Fruit fly (Drosophila melanogaster) whole organism, embryonic: ENCODE measurements around the gene CG13862.

Experiments used
- B-H1 ChIP-seq: fragments of 200-800 bp; sonication (Bioruptor generic); IDR thresholded peaks from 3 replicates; pipeline ENCODE4 v1.3.6; 2022; ENCODE audit warnings: missing biosample characterization, missing genetic modification characterization
- CG10274 ChIP-seq: fragments of 200-800 bp; sonication (Bioruptor generic); optimal IDR thresholded peaks from 3 replicates; lab custom pipeline; 2017; ENCODE audit warnings: missing biosample characterization, mild to moderate bottlenecking, missing genetic modification characterization
- CG12744 ChIP-seq: fragments of 200-800 bp; sonication (Bioruptor generic); optimal IDR thresholded peaks from 2 replicates; lab custom pipeline; 2016; ENCODE audit warnings: missing biosample characterization, missing genetic modification characterization
- CG15011 ChIP-seq: fragments of 200-800 bp; sonication (Bioruptor generic); optimal IDR thresholded peaks from 3 replicates; lab custom pipeline; 2018; ENCODE audit warnings: missing biosample characterization, mild to moderate bottlenecking, missing genetic modification characterization
- CG1647 ChIP-seq: fragments of 200-800 bp; sonication (Bioruptor generic); optimal IDR thresholded peaks from 3 replicates; lab custom pipeline; 2016; ENCODE audit warnings: missing biosample characterization, missing genetic modification characterization
- CG17802 ChIP-seq: fragments of 200-800 bp; sonication (Bioruptor generic); optimal IDR thresholded peaks from 2 replicates; lab custom pipeline; 2018; ENCODE audit warnings: missing biosample characterization, mild to moderate bottlenecking, missing genetic modification characterization, moderate library complexity
- CG1832 ChIP-seq: fragments of 200-800 bp; sonication (Bioruptor generic); optimal IDR thresholded peaks from 2 replicates; lab custom pipeline; 2017; ENCODE audit warnings: missing biosample characterization, mild to moderate bottlenecking, missing genetic modification characterization, inconsistent platforms
- CG32772 ChIP-seq: fragments of 200-800 bp; sonication (Bioruptor generic); IDR thresholded peaks from 2 replicates; pipeline ENCODE4 v1.3.6; 2022; ENCODE audit warnings: missing biosample characterization, missing genetic modification characterization
- CG4282 ChIP-seq: fragments of 200-800 bp; sonication (Bioruptor generic); optimal IDR thresholded peaks from 2 replicates; lab custom pipeline; 2016; ENCODE audit warnings: missing biosample characterization, missing genetic modification characterization
- CG4730 ChIP-seq: fragments of 200-800 bp; sonication (Bioruptor generic); IDR thresholded peaks from 2 replicates; pipeline ENCODE4 v1.3.6; 2022; ENCODE audit warnings: missing biosample characterization, missing genetic modification characterization
- CG4820 ChIP-seq: fragments of 200-800 bp; sonication (Bioruptor generic); optimal IDR thresholded peaks from 3 replicates; lab custom pipeline; 2016; ENCODE audit warnings: missing biosample characterization, missing genetic modification characterization
- CG6272 ChIP-seq: fragments of 200-800 bp; sonication (Bioruptor generic); IDR thresholded peaks from 2 replicates; pipeline ENCODE4 v1.3.6; 2022; ENCODE audit warnings: missing biosample characterization, missing genetic modification characterization
- CG6813 ChIP-seq: fragments of 200-800 bp; sonication (Bioruptor generic); optimal IDR thresholded peaks from 2 replicates; lab custom pipeline; 2017; ENCODE audit warnings: missing biosample characterization, missing genetic modification characterization, mild to moderate bottlenecking, moderate library complexity, missing genetic modification reagents
- CG7271 ChIP-seq: fragments of 200-800 bp; sonication (Bioruptor generic); optimal IDR thresholded peaks from 2 replicates; lab custom pipeline; 2018; ENCODE audit warnings: missing biosample characterization, mild to moderate bottlenecking, missing genetic modification characterization, moderate library complexity
- CG7786 ChIP-seq: fragments of 200-800 bp; sonication (Bioruptor generic); optimal IDR thresholded peaks from 2 replicates; lab custom pipeline; 2016; ENCODE audit warnings: missing biosample characterization, missing genetic modification characterization
- CG7963 ChIP-seq: fragments of 200-800 bp; sonication (Bioruptor generic); IDR thresholded peaks from 3 replicates; pipeline ENCODE4 v1.3.6; 2022; ENCODE audit warnings: missing biosample characterization, missing genetic modification characterization; ENCODE audit not compliant: partially characterized antibody
- CG8765 ChIP-seq: fragments of 200-800 bp; sonication (Bioruptor generic); IDR thresholded peaks from 2 replicates; pipeline ENCODE4 v1.3.6; 2022; ENCODE audit warnings: missing biosample characterization, missing genetic modification characterization
- CG9437 ChIP-seq: fragments of 200-800 bp; sonication (Bioruptor generic); optimal IDR thresholded peaks from 2 replicates; lab custom pipeline; 2018; ENCODE audit warnings: missing biosample characterization, mild to moderate bottlenecking, missing genetic modification characterization
- CG9932 ChIP-seq: fragments of 200-800 bp; sonication (Bioruptor generic); IDR thresholded peaks from 2 replicates; pipeline ENCODE4 v1.3.6; 2022; ENCODE audit warnings: missing biosample characterization, missing genetic modification characterization
- CoRest ChIP-seq: fragments of 200-800 bp; sonication (Bioruptor generic); optimal IDR thresholded peaks from 3 replicates; lab custom pipeline; 2018; ENCODE audit warnings: missing biosample characterization, mild to moderate bottlenecking, missing genetic modification characterization, moderate library complexity
- D19A ChIP-seq: fragments of 200-800 bp; optimal IDR thresholded peaks from 3 replicates; lab custom pipeline; 2019; ENCODE audit warnings: missing biosample characterization, mild to moderate bottlenecking, missing genetic modification characterization, moderate library complexity
- D19B ChIP-seq: fragments of 200-800 bp; sonication (Bioruptor generic); optimal IDR thresholded peaks from 2 replicates; lab custom pipeline; 2017; ENCODE audit warnings: missing biosample characterization, mild to moderate bottlenecking, missing genetic modification characterization
- Ets65A ChIP-seq: fragments of 200-800 bp; sonication (Bioruptor generic); peaks from one replicate; lab custom pipeline; 2016; ENCODE audit warnings: missing biosample characterization, missing genetic modification characterization
- HHEX ChIP-seq: fragments of 200-800 bp; sonication (Bioruptor generic); optimal IDR thresholded peaks from 3 replicates; lab custom pipeline; 2017; ENCODE audit warnings: missing biosample characterization, mild to moderate bottlenecking, missing genetic modification characterization, missing genetic modification reagents
- Hand ChIP-seq: fragments of 200-800 bp; sonication (Bioruptor generic); optimal IDR thresholded peaks from 2 replicates; lab custom pipeline; 2017; ENCODE audit warnings: mild to moderate bottlenecking, missing biosample characterization, missing genetic modification reagents, missing genetic modification characterization
- Kr ChIP-seq: fragments of 200-800 bp; sonication (Bioruptor generic); optimal IDR thresholded peaks from 2 replicates; lab custom pipeline; 2017; ENCODE audit warnings: missing biosample characterization, mild to moderate bottlenecking, missing genetic modification characterization
- MBD-R2 ChIP-seq: fragments of 200-800 bp; sonication (Bioruptor generic); IDR thresholded peaks from 2 replicates; pipeline ENCODE4 v1.3.6; 2022; ENCODE audit warnings: missing biosample characterization, missing genetic modification characterization
- Max ChIP-seq: fragments of 200-800 bp; sonication (Bioruptor generic); optimal IDR thresholded peaks from 2 replicates; lab custom pipeline; 2016; ENCODE audit warnings: missing biosample characterization, mild to moderate bottlenecking, missing genetic modification characterization
- Mes4 ChIP-seq: fragments of 200-800 bp; sonication (Bioruptor generic); optimal IDR thresholded peaks from 2 replicates; lab custom pipeline; 2016; ENCODE audit warnings: missing biosample characterization, missing genetic modification characterization
- Rfx ChIP-seq: fragments of 200-800 bp; sonication (Bioruptor generic); IDR thresholded peaks from 2 replicates; pipeline ENCODE4 v1.3.6; 2022; ENCODE audit warnings: missing biosample characterization, missing genetic modification characterization
- Side ChIP-seq: fragments of 200-800 bp; sonication (Bioruptor generic); optimal IDR thresholded peaks from 2 replicates; lab custom pipeline; 2016; ENCODE audit warnings: missing biosample characterization, missing genetic modification characterization
- TFAM ChIP-seq: fragments of 200-800 bp; sonication (Bioruptor generic); optimal IDR thresholded peaks from 2 replicates; lab custom pipeline; 2017; ENCODE audit warnings: missing biosample characterization, missing genetic modification characterization, inconsistent platforms
- Tbp ChIP-seq: fragments of >200 bp; optimal IDR thresholded peaks from 2 replicates; lab custom pipeline; 2018; ENCODE audit warnings: missing biosample characterization, missing genetic modification characterization
- gfzf ChIP-seq: fragments of 200-800 bp; sonication (Bioruptor generic); optimal IDR thresholded peaks from 2 replicates; lab custom pipeline; 2016; ENCODE audit warnings: missing biosample characterization, mild to moderate bottlenecking, missing genetic modification characterization, moderate library complexity
- hkb ChIP-seq, 2 experiments: fragments of 200-800 bp in 1 of 2; fragments of >200 bp in 1 of 2; sonication (Bioruptor generic) in 1 of 2; IDR thresholded peaks in 1 of 2; optimal IDR thresholded peaks in 1 of 2; 2 replicates each; pipeline versions ENCODE4 v1.3.6 to Lab custom; 2017 to 2022; ENCODE audit warnings: missing biosample characterization in 1 of 2, missing genetic modification characterization in 1 of 2
- inv ChIP-seq: fragments of 200-800 bp; sonication (Bioruptor generic); IDR thresholded peaks from 2 replicates; pipeline ENCODE4 v1.3.6; 2022; ENCODE audit warnings: missing biosample characterization, missing genetic modification characterization; ENCODE audit not compliant: partially characterized antibody
- jumu ChIP-seq: fragments of 200-800 bp; sonication (Bioruptor generic); optimal IDR thresholded peaks from 3 replicates; lab custom pipeline; 2016; ENCODE audit warnings: missing biosample characterization, missing genetic modification characterization
- lbe ChIP-seq: fragments of 200-800 bp; sonication (Bioruptor generic); optimal IDR thresholded peaks from 2 replicates; lab custom pipeline; 2016; ENCODE audit warnings: missing biosample characterization, mild to moderate bottlenecking, missing genetic modification characterization
- nerfin-2 ChIP-seq: fragments of 200-800 bp; sonication (Bioruptor generic); IDR thresholded peaks from 2 replicates; pipeline ENCODE4 v1.3.6; 2022; ENCODE audit warnings: missing biosample characterization, missing genetic modification characterization; ENCODE audit not compliant: partially characterized antibody
- otp ChIP-seq: fragments of 200-800 bp; sonication (Bioruptor generic); IDR thresholded peaks from 3 replicates; pipeline ENCODE4, ENCODE4 v1.3.6; 2022; ENCODE audit warnings: missing biosample characterization, missing genetic modification characterization
- ranshi ChIP-seq: fragments of 200-800 bp; sonication (Bioruptor generic); IDR thresholded peaks from 2 replicates; pipeline ENCODE4 v1.3.6; 2022; ENCODE audit warnings: missing biosample characterization, missing genetic modification characterization
- run ChIP-seq: fragments of 200-800 bp; sonication (Bioruptor generic); optimal IDR thresholded peaks from 3 replicates; lab custom pipeline; 2018; ENCODE audit warnings: missing biosample characterization, mild to moderate bottlenecking, missing genetic modification characterization
- schlank ChIP-seq: fragments of 200-800 bp; sonication (Bioruptor generic); optimal IDR thresholded peaks from 2 replicates; lab custom pipeline; 2018; ENCODE audit warnings: missing biosample characterization, mild to moderate bottlenecking, missing genetic modification characterization
- sens ChIP-seq: fragments of 200-800 bp; sonication (Bioruptor generic); peaks from one replicate; lab custom pipeline; 2016; ENCODE audit warnings: missing biosample characterization, missing genetic modification characterization
- sens-2 ChIP-seq: fragments of 200-800 bp; sonication (Bioruptor generic); IDR thresholded peaks from 2 replicates; pipeline ENCODE4 v1.3.6; 2022; ENCODE audit warnings: missing biosample characterization, missing genetic modification characterization
- shn ChIP-seq: fragments of 200-800 bp; sonication (Bioruptor generic); optimal IDR thresholded peaks from 3 replicates; lab custom pipeline; 2016; ENCODE audit warnings: missing biosample characterization, missing genetic modification characterization
- sisA ChIP-seq: fragments of 200-800 bp; sonication (Bioruptor generic); IDR thresholded peaks from 2 replicates; pipeline ENCODE4 v1.3.6; 2022; ENCODE audit warnings: missing biosample characterization, missing genetic modification characterization
- tio ChIP-seq: fragments of 200-800 bp; sonication (Bioruptor generic); optimal IDR thresholded peaks from 2 replicates; lab custom pipeline; 2017; ENCODE audit warnings: missing biosample characterization, missing genetic modification characterization, inconsistent platforms
- ttk ChIP-seq: fragments of 200-800 bp; sonication (Bioruptor generic); IDR thresholded peaks from 2 replicates; pipeline ENCODE4 v2.1.2; 2022; ENCODE audit warnings: missing biosample characterization, missing genetic modification characterization
- tx ChIP-seq: fragments of 200-800 bp; sonication (Bioruptor generic); optimal IDR thresholded peaks from 2 replicates; lab custom pipeline; 2016; ENCODE audit warnings: missing biosample characterization, missing genetic modification characterization
- unc-4 ChIP-seq: fragments of 200-800 bp; sonication (Bioruptor generic); IDR thresholded peaks from 2 replicates; pipeline ENCODE4 v1.3.6; 2022; ENCODE audit warnings: missing biosample characterization, missing genetic modification characterization; ENCODE audit not compliant: partially characterized antibody

CG13862 gene

dm6 chr3R:22358810-22359209 lies 27.0 kb downstream of the CG13862 start (continued):
- peak; percentile 18; the same call in 1 of the 2 replicates for TF ChIP-seq MBD-R2 (GFP tag; lab: Robert Waterston, UW)
- TF ChIP-seq CG7271 (tag; lab: Kevin White, UChicago), result peak; percentile 82
- TF ChIP-seq CG15011, result peak; percentile 62
- no peak for TF ChIP-seq sens-2
- peak; percentile 20 for TF ChIP-seq CG1647 (GFP tag; lab: Kevin White, UChicago)
- no peak for TF ChIP-seq CG1832
- peak; percentile 71 for TF ChIP-seq CG4730 (GFP tag; lab: Robert Waterston, UW)
- TF ChIP-seq CG7786 (GFP tag; lab: Kevin White, UChicago), result peak; percentile 28
- peak; percentile 34 for TF ChIP-seq CG12744 (GFP tag; lab: Kevin White, UChicago)
- TF ChIP-seq Rfx (GFP tag; lab: Robert Waterston, UW), result peak; percentile 69
- TF ChIP-seq CG7963 (GFP tag; lab: Robert Waterston, UW), result no peak
- TF ChIP-seq CG8765 (GFP tag; lab: Robert Waterston, UW), result no peak
- TF ChIP-seq CG6813 (GFP tag; lab: Kevin White, UChicago), result peak; percentile 86
- peak; percentile 56 for TF ChIP-seq ranshi (GFP tag; lab: Robert Waterston, UW)
- no peak for TF ChIP-seq CG9932
- peak; percentile 72 for TF ChIP-seq ttk
- TF ChIP-seq sens (GFP tag; lab: Kevin White, UChicago), result peak; percentile 94
- no peak for TF ChIP-seq tx (GFP tag; lab: Kevin White, UChicago)
- peak; percentile 36 for TF ChIP-seq shn
- peak; percentile 68 for TF ChIP-seq CoRest
- no peak for TF ChIP-seq D19B
- TF ChIP-seq nerfin-2 (GFP tag; lab: Robert Waterston, UW), result no peak
- peak; percentile 60 for TF ChIP-seq D19A (tag; lab: Kevin White, UChicago)
- TF ChIP-seq Kr (GFP tag; lab: Kevin White, UChicago), result peak; percentile 39
- TF ChIP-seq otp (GFP tag; lab: Robert Waterston, UW), result peak; percentile 61; the same call in 2 of the 3 replicates
- peak; percentile 67 for TF ChIP-seq HHEX (GFP tag; lab: Kevin White, UChicago)
- no peak for TF ChIP-seq CG4282
- TF ChIP-seq CG4820 (GFP tag; lab: Kevin White, UChicago), result peak; percentile 79
- TF ChIP-seq CG9437, result no peak
- peak; percentile 61 for TF ChIP-seq tio (GFP tag; lab: Kevin White, UChicago)
- TF ChIP-seq Ets65A (GFP tag; lab: Kevin White, UChicago), result no peak
- no peak for TF ChIP-seq CG10274 (GFP tag; lab: Kevin White, UChicago)
- peak; percentile 76 for TF ChIP-seq B-H1 (GFP tag; lab: Robert Waterston, UW)
- TF ChIP-seq run (tag; lab: Kevin White, UChicago), result no peak
- peak; percentile 46; the same call in 1 of the 2 replicates for TF ChIP-seq sisA (GFP tag; lab: Robert Waterston, UW)
- no peak for TF ChIP-seq inv (GFP tag; lab: Robert Waterston, UW)
- TF ChIP-seq Mes4 (GFP tag; lab: Kevin White, UChicago), result peak; percentile 62
- TF ChIP-seq jumu (GFP tag; lab: Kevin White, UChicago), result no peak
- TF ChIP-seq Tbp (GFP tag; lab: Kevin White, UChicago), result no peak
- no peak for TF ChIP-seq Hand
- no peak for TF ChIP-seq CG32772
- peak; percentile 12 for TF ChIP-seq Side (GFP tag; lab: Kevin White, UChicago)
- TF ChIP-seq hkb (optimal IDR thresholded peaks at IDR 0.05; lab: Kevin White, UChicago), result no peak
- peak; percentile 74 for TF ChIP-seq hkb (GFP tag; IDR thresholded peaks at IDR 0.05; lab: Robert Waterston, UW)
- TF ChIP-seq unc-4, result no peak
- no peak for TF ChIP-seq gfzf
- TF ChIP-seq schlank (tag; lab: Kevin White, UChicago), result no peak
- peak; percentile 65 for TF ChIP-seq lbe (GFP tag; lab: Kevin White, UChicago)
- peak; percentile 63 for TF ChIP-seq CG17802 (tag; lab: Kevin White, UChicago)
- peak; percentile 77 for TF ChIP-seq Max (GFP tag; lab: Kevin White, UChicago)
- TF ChIP-seq CG6272, result peak; percentile 55
- peak; percentile 17 for TF ChIP-seq TFAM (GFP tag; lab: Kevin White, UChicago)
